Fruit fly (Drosophila melanogaster) Kc167 (cell line): ENCODE results near the gene Gr93b.

Experiments
- Myc ChIP-seq: fragments of >200 bp; optimal IDR thresholded peaks from 2 replicates; lab custom pipeline; 2017; ENCODE audit warnings: missing external identifiers
- h ChIP-seq: fragments of >200 bp; optimal IDR thresholded peaks from 3 replicates; lab custom pipeline; 2018; ENCODE audit warnings: missing external identifiers
- psq ChIP-seq: fragments of >200 bp; optimal IDR thresholded peaks from 2 replicates; lab custom pipeline; 2017; ENCODE audit warnings: missing external identifiers
- ttk ChIP-seq: sonication (Bioruptor generic); optimal IDR thresholded peaks from 2 replicates; lab custom pipeline; 2017; ENCODE audit warnings: missing external identifiers

DNA sequence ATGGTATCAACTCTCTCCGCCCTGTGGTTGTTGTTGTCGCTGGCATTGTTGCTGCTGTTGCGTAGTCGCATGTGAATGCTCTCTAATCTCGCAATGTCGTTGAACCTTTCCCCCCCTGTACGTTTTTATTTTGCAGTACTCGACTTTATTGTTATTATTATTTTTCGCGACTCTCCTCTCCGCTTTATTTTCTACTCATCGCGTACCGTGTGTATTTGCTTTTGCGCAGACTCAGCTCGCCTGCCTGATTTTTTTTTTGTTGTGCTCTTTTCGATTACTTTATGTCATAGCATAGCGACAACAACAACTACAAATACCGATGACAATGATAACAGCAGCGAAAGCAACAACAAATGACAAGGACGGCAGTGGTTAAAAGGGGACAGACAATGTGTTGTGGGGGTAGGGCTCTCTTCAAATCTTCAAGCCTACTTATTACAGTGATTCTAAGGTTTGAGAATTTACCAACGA lies 14.0 kb downstream of the Gr93b start:
- TF ChIP-seq psq (lab: Kevin White, UChicago) (no peak), ttk (lab: Kevin White, UChicago) (no peak), h (no peak), Myc (no peak)
